Worm (Caenorhabditis elegans): ENCODE results near the gene jtr-1.

DNA sequence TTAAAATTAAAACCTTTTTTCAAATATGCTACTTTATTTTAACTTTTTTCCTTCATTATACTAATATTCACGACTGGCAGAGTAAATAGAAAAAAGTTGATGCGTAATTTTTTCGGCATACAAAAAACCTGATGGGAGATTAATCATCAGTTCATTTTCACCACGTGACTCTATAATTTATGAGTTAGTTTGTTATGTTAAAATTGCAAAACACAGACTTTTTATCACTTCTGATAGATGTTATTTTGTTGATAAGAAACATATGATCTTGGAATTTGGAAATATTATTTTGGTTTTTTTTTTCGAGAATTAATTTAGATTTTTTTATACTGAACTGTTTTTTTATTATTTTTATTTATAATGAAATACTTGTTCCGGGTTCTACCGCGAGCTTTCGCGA is 16.8 kb upstream of the jtr-1 start:
- no peak for TF ChIP-seq ref-1 (GFP tag; conservative IDR thresholded peaks at IDR 0.05)
- no peak for TF ChIP-seq tab-1 (GFP tag; IDR thresholded peaks at IDR 0.05)
- no peak for TF ChIP-seq ztf-29 (GFP tag; IDR thresholded peaks at IDR 0.05)
- TF ChIP-seq klf-2 (GFP tag; conservative IDR thresholded peaks at IDR 0.05) = no peak
- no peak for TF ChIP-seq med-1 (GFP tag; optimal IDR thresholded peaks at IDR 0.05; ENCODE audit: insufficient read depth)
- TF ChIP-seq flt-1 (GFP tag; IDR thresholded peaks at IDR 0.05) = no peak
